Fruit fly (Drosophila melanogaster) whole organism, wandering third instar larva: ENCODE results near the gene CG14507.

Source experiments
- Abd-B ChIP-seq: fragments of >200 bp; optimal IDR thresholded peaks from 2 replicates; lab custom pipeline; 2017; ENCODE audit warnings: missing biosample characterization, missing genetic modification characterization
- CG32264 ChIP-seq: fragments of 200-800 bp; sonication (Bioruptor generic); optimal IDR thresholded peaks from 2 replicates; lab custom pipeline; 2016; ENCODE audit warnings: missing biosample characterization, missing genetic modification characterization
- CG9705 ChIP-seq: fragments of 200-800 bp; sonication (Bioruptor generic); optimal IDR thresholded peaks from 2 replicates; lab custom pipeline; 2018; ENCODE audit warnings: missing biosample characterization, mild to moderate bottlenecking, missing genetic modification characterization
- CrebA ChIP-seq: fragments of 200-800 bp; sonication (Bioruptor generic); optimal IDR thresholded peaks from 2 replicates; lab custom pipeline; 2016; ENCODE audit warnings: missing biosample characterization, mild to moderate bottlenecking, missing genetic modification characterization, borderline replicate concordance
- Dfd ChIP-seq: fragments of >200 bp; optimal IDR thresholded peaks from 2 replicates; lab custom pipeline; 2017; ENCODE audit warnings: missing biosample characterization, missing genetic modification characterization
- Dif ChIP-seq: fragments of 200-275, 200-300 bp; sonication (Bioruptor generic); optimal IDR thresholded peaks from 2 replicates; lab custom pipeline; 2018; ENCODE audit warnings: missing biosample characterization, missing genetic modification characterization; ENCODE audit not compliant: partially characterized antibody
- GATAd ChIP-seq: sonication (Bioruptor generic); optimal IDR thresholded peaks from 2 replicates; lab custom pipeline; 2016; ENCODE audit warnings: missing biosample characterization, missing genetic modification characterization
- HLH106 ChIP-seq: fragments of 200-800 bp; optimal IDR thresholded peaks from 3 replicates; lab custom pipeline; 2019; ENCODE audit warnings: missing biosample characterization, mild to moderate bottlenecking, missing genetic modification characterization, moderate library complexity
- Hnf4 ChIP-seq: fragments of 200-800 bp; sonication (Bioruptor generic); optimal IDR thresholded peaks from 2 replicates; lab custom pipeline; 2016; ENCODE audit warnings: missing biosample characterization, mild to moderate bottlenecking, missing genetic modification characterization
- Hr78 ChIP-seq: fragments of >200 bp; optimal IDR thresholded peaks from 2 replicates; lab custom pipeline; 2017; ENCODE audit warnings: missing biosample characterization, missing genetic modification characterization
- Hr83 ChIP-seq: fragments of 200-300 bp; sonication (Bioruptor generic); optimal IDR thresholded peaks from 2 replicates; lab custom pipeline; 2016; ENCODE audit warnings: missing biosample characterization, mild to moderate bottlenecking, missing genetic modification characterization, moderate library complexity; ENCODE audit not compliant: poor library complexity, severe bottlenecking
- Jra ChIP-seq: sonication (Bioruptor generic); optimal IDR thresholded peaks from 2 replicates; lab custom pipeline; 2016; ENCODE audit warnings: missing biosample characterization, missing genetic modification characterization
- Mio ChIP-seq: sonication (Bioruptor generic); optimal IDR thresholded peaks from 2 replicates; lab custom pipeline; 2016; ENCODE audit warnings: missing biosample characterization, missing genetic modification characterization
- Myc ChIP-seq: fragments of >200 bp; optimal IDR thresholded peaks from 2 replicates; lab custom pipeline; 2017
- N ChIP-seq: fragments of >200 bp; optimal IDR thresholded peaks from 2 replicates; lab custom pipeline; 2018; ENCODE audit warnings: missing biosample characterization, missing external identifiers, missing genetic modification characterization
- OdsH ChIP-seq: fragments of 200-800 bp; sonication (Bioruptor generic); optimal IDR thresholded peaks from 2 replicates; lab custom pipeline; 2016; ENCODE audit warnings: missing biosample characterization, mild to moderate bottlenecking, missing genetic modification characterization
- Rel ChIP-seq, 2 experiments: fragments of 200-800 bp; sonication (Bioruptor generic) in 1 of 2; optimal IDR thresholded peaks; 2 replicates in 1 of 2; 3 replicates in 1 of 2; lab custom pipeline; 2016 to 2019; ENCODE audit warnings: mild to moderate bottlenecking in 2 of 2, missing biosample characterization in 2 of 2, missing genetic modification characterization in 2 of 2, moderate library complexity in 1 of 2
- Sp1 ChIP-seq: fragments of 200-800 bp; sonication (Bioruptor generic); optimal IDR thresholded peaks from 3 replicates; lab custom pipeline; 2019; ENCODE audit warnings: missing biosample characterization, mild to moderate bottlenecking, missing genetic modification characterization, moderate library complexity
- Vsx2 ChIP-seq: fragments of 200-300, 225-300 bp; sonication (Bioruptor generic); optimal IDR thresholded peaks from 2 replicates; lab custom pipeline; 2018; ENCODE audit warnings: missing biosample characterization, missing genetic modification characterization; ENCODE audit not compliant: partially characterized antibody
- br ChIP-seq: fragments of 200-800 bp; sonication (Bioruptor generic); optimal IDR thresholded peaks from 2 replicates; lab custom pipeline; 2016; ENCODE audit warnings: missing biosample characterization, missing genetic modification characterization
- brk ChIP-seq: fragments of 200-800 bp; sonication (Bioruptor generic); optimal IDR thresholded peaks from 2 replicates; lab custom pipeline; 2016; ENCODE audit warnings: missing biosample characterization, mild to moderate bottlenecking, missing genetic modification characterization
- dl ChIP-seq, 2 experiments: fragments of 175-275, 200-275 bp in 1 of 2; fragments of 200-275 bp in 1 of 2; sonication (Bioruptor generic); optimal IDR thresholded peaks; lab custom pipeline; 2018; ENCODE audit warnings: mild to moderate bottlenecking in 2 of 2, missing biosample characterization in 2 of 2, missing genetic modification characterization in 2 of 2, moderate library complexity in 2 of 2; ENCODE audit not compliant: partially characterized antibody in 2 of 2, insufficient read depth in 1 of 2
- dmrt93B ChIP-seq: fragments of 200-800 bp; sonication (Bioruptor generic); optimal IDR thresholded peaks from 2 replicates; lab custom pipeline; 2018; ENCODE audit warnings: missing biosample characterization, mild to moderate bottlenecking, missing genetic modification characterization
- dsf ChIP-seq: sonication (Bioruptor generic); optimal IDR thresholded peaks from 2 replicates; lab custom pipeline; 2016; ENCODE audit warnings: missing biosample characterization, missing genetic modification characterization, borderline replicate concordance
- ey ChIP-seq: fragments of 200-800 bp; sonication (Bioruptor generic); optimal IDR thresholded peaks from 2 replicates; lab custom pipeline; 2016; ENCODE audit warnings: missing biosample characterization, missing genetic modification characterization
- foxo ChIP-seq, 2 experiments: fragments of 200-800 bp; sonication (Bioruptor generic); optimal IDR thresholded peaks; 2 replicates in 1 of 2; 3 replicates in 1 of 2; lab custom pipeline; 2016 to 2017; ENCODE audit warnings: missing biosample characterization in 2 of 2, missing genetic modification characterization in 2 of 2
- fru ChIP-seq: fragments of 200-800 bp; sonication (Bioruptor generic); optimal IDR thresholded peaks from 3 replicates; lab custom pipeline; 2016; ENCODE audit warnings: missing biosample characterization, mild to moderate bottlenecking, missing genetic modification characterization
- h ChIP-seq: fragments of 200-800 bp; sonication (Bioruptor generic); optimal IDR thresholded peaks from 3 replicates; lab custom pipeline; 2016; ENCODE audit warnings: missing biosample characterization, mild to moderate bottlenecking, missing genetic modification characterization
- jim ChIP-seq: fragments of 175-275, 200-325 bp; sonication (Bioruptor generic); optimal IDR thresholded peaks from 2 replicates; lab custom pipeline; 2016; ENCODE audit warnings: missing biosample characterization, mild to moderate bottlenecking, missing genetic modification characterization
- lola ChIP-seq: fragments of >200 bp; optimal IDR thresholded peaks from 2 replicates; lab custom pipeline; 2017; ENCODE audit warnings: missing biosample characterization, missing genetic modification characterization
- pan ChIP-seq: fragments of >200 bp; optimal IDR thresholded peaks from 2 replicates; lab custom pipeline; 2017
- psq ChIP-seq: fragments of 200-800 bp; sonication (Bioruptor generic); optimal IDR thresholded peaks from 3 replicates; lab custom pipeline; 2017; ENCODE audit warnings: missing biosample characterization, mild to moderate bottlenecking, missing genetic modification characterization, moderate library complexity
- rgr ChIP-seq: fragments of 200-800 bp; sonication (Bioruptor generic); optimal IDR thresholded peaks from 3 replicates; lab custom pipeline; 2016; ENCODE audit warnings: missing biosample characterization, mild to moderate bottlenecking, missing genetic modification characterization
- sage ChIP-seq: fragments of 200-800 bp; sonication (Bioruptor generic); optimal IDR thresholded peaks from 2 replicates; lab custom pipeline; 2016; ENCODE audit warnings: missing biosample characterization, mild to moderate bottlenecking, missing genetic modification characterization
- sv ChIP-seq: fragments of 200-800 bp; sonication (Bioruptor generic); optimal IDR thresholded peaks from 3 replicates; lab custom pipeline; 2016; ENCODE audit warnings: missing biosample characterization, missing genetic modification characterization
- tai ChIP-seq: sonication (Bioruptor generic); optimal IDR thresholded peaks from 2 replicates; lab custom pipeline; 2016; ENCODE audit warnings: missing biosample characterization, missing genetic modification characterization
- usp ChIP-seq: fragments of >200 bp; optimal IDR thresholded peaks from 2 replicates; lab custom pipeline; 2017; ENCODE audit warnings: missing biosample characterization, missing genetic modification characterization
- woc ChIP-seq: sonication (Bioruptor generic); optimal IDR thresholded peaks from 2 replicates; lab custom pipeline; 2016; ENCODE audit warnings: missing biosample characterization, mild to moderate bottlenecking, missing genetic modification characterization

The CG14507 gene

DNA sequence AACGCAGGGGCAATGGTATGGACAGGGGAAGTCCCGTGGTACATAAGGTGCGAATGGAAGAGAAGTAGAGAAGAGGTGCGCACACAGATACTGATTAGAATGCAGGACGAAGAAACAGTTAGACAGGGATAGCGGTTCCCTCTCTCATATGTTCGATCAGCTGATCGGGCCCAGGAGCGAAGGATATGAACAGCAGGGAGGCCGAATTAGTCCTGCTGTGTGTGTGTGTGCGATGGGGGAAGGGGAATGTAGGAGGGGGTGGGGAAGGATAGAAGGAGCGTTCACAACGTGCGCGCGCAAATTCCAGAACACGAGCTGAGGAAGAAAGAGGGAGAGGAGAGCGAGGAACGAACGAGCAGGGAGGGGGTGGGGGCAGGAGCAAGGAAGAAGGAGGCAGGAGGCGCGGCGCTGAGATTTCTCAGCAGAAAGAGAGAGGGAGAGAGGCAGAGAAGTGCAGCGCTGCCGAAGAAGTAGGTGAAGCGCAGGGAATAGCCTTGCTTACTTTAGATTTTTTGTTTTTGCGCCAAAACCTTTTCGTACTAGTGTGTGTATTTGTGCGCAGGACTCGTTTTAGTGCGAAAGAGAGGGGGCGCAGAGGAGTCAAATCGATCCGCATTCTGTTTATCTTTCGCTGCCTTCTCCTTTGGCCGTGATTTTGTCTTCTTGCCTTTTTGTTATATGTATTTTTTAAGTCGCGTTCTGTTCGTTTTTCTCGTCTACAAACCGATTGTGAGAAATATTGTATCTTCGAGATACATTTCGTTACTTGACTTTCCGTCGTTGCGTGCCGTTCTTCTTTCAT, 30.6 kb upstream of the CG14507 start:
- TF ChIP-seq rgr (GFP tag; lab: Kevin White, UChicago) (no peak), lola (GFP tag; lab: Kevin White, UChicago) (no peak), brk (GFP tag; lab: Kevin White, UChicago) (peak; percentile 5), OdsH (GFP tag; lab: Kevin White, UChicago) (no peak), Dfd (GFP tag; lab: Kevin White, UChicago) (no peak), usp (GFP tag; lab: Kevin White, UChicago) (no peak), fru (GFP tag; lab: Kevin White, UChicago) (peak; percentile 26), psq (GFP tag; lab: Kevin White, UChicago) (peak; percentile 97), Rel (GFP tag; optimal IDR thresholded peaks at IDR 0.05; lab: Kevin White, UChicago) (no peak), Rel (tag; optimal IDR thresholded peaks at IDR 0.05; lab: Kevin White, UChicago) (peak; percentile 48), Vsx2 (no peak), dl (GFP tag; optimal IDR thresholded peaks at IDR 0.05; lab: Kevin White, UChicago; ENCODE audit: insufficient read depth in 1 of 2, partially characterized antibody in 2 of 2) (peak in 1 of 2 experiments; percentile 24)

dm6 chr3R:29256811-29257439, 29.4 kb upstream of the CG14507 start:
- TF ChIP-seq Rel (GFP tag; optimal IDR thresholded peaks at IDR 0.05; lab: Kevin White, UChicago): no peak
- no peak for TF ChIP-seq Rel (tag; optimal IDR thresholded peaks at IDR 0.05; lab: Kevin White, UChicago)
- peak; percentile 68 for TF ChIP-seq Hnf4 (GFP tag; lab: Kevin White, UChicago)
- peak; percentile 76 for TF ChIP-seq fru (GFP tag; lab: Kevin White, UChicago)
- no peak for TF ChIP-seq Hr83 (GFP tag; lab: Kevin White, UChicago)
- TF ChIP-seq br (GFP tag; lab: Kevin White, UChicago): peak; percentile 75
- peak; percentile 81 for TF ChIP-seq rgr (GFP tag; lab: Kevin White, UChicago)
- TF ChIP-seq Vsx2: no peak
- TF ChIP-seq dmrt93B (GFP tag; lab: Kevin White, UChicago): peak; percentile 31
- peak; percentile 71 for TF ChIP-seq sage (GFP tag; lab: Kevin White, UChicago)
- TF ChIP-seq CG9705 (GFP tag; lab: Kevin White, UChicago): no peak
- no peak for TF ChIP-seq Dif (GFP tag; lab: Kevin White, UChicago)
- no peak for TF ChIP-seq Hr78 (GFP tag; lab: Kevin White, UChicago)
- TF ChIP-seq lola (GFP tag; lab: Kevin White, UChicago): no peak
- peak; percentile 81 for TF ChIP-seq OdsH (GFP tag; lab: Kevin White, UChicago)
- TF ChIP-seq psq (GFP tag; lab: Kevin White, UChicago): peak; percentile 78
- no peak for TF ChIP-seq CG32264 (GFP tag; lab: Kevin White, UChicago)
- peak; percentile 70 for TF ChIP-seq tai (GFP tag; lab: Kevin White, UChicago)
- TF ChIP-seq dl (GFP tag; optimal IDR thresholded peaks at IDR 0.05; lab: Kevin White, UChicago; ENCODE audit: insufficient read depth in 1 of 2, partially characterized antibody in 2 of 2): no peak
- no peak for TF ChIP-seq sv (GFP tag; lab: Kevin White, UChicago)
- no peak for TF ChIP-seq GATAd (GFP tag; lab: Kevin White, UChicago)
- no peak for TF ChIP-seq N (GFP tag; lab: Kevin White, UChicago)
- TF ChIP-seq Myc (lab: Kevin White, UChicago): no peak
- no peak for TF ChIP-seq pan (lab: Kevin White, UChicago)
- TF ChIP-seq Mio (GFP tag; lab: Kevin White, UChicago): no peak
- no peak for TF ChIP-seq CrebA
- peak; percentile 71 for TF ChIP-seq brk (GFP tag; lab: Kevin White, UChicago)
- peak; percentile 86 for TF ChIP-seq h (GFP tag; lab: Kevin White, UChicago)
- peak; percentile 60 for TF ChIP-seq Sp1 (GFP tag; lab: Kevin White, UChicago)
- TF ChIP-seq Dfd (GFP tag; lab: Kevin White, UChicago): no peak
- TF ChIP-seq Abd-B (GFP tag; lab: Kevin White, UChicago): no peak
- TF ChIP-seq usp (GFP tag; lab: Kevin White, UChicago): no peak
- peak; percentile 31 for TF ChIP-seq woc (GFP tag; lab: Kevin White, UChicago)
- TF ChIP-seq HLH106 (tag; lab: Kevin White, UChicago): peak; percentile 75
- no peak for TF ChIP-seq dsf (GFP tag; lab: Kevin White, UChicago)
- TF ChIP-seq foxo (GFP tag; optimal IDR thresholded peaks at IDR 0.05; lab: Kevin White, UChicago): peak in 1 of 2 experiments; percentile 63
- TF ChIP-seq Jra (GFP tag; lab: Kevin White, UChicago): no peak
- TF ChIP-seq ey (GFP tag; lab: Kevin White, UChicago): peak; percentile 74
- TF ChIP-seq jim (GFP tag; lab: Kevin White, UChicago): no peak
